Worm (Caenorhabditis elegans): Measurements from ENCODE around the gene clh-6.

The clh-6 gene

DNA sequence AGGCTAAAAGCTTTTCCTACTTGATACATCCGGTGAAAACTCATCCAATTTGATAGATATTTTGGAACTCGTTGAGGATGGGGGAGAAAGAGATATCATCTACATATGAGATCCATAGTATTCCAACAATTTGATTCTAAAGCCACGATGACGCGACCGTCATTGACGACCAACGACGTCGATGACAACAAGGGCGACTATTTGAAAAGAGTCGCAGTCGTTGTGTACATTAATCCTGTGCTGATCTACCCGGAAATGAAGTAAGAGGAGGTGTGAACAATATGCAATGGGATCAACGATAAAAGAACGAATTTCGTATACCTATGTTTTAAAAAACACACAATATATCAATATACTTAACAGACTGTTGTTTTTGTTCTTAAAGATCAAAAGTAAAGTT, 35.0 kb downstream of the clh-6 start:
- no peak for TF ChIP-seq K12H6.12 (tag; optimal IDR thresholded peaks at IDR 0.05)
- no peak for TF ChIP-seq D2030.7 (GFP tag; IDR thresholded peaks at IDR 0.05)
- TF ChIP-seq cebp-1 (GFP tag; IDR thresholded peaks at IDR 0.05) = no peak
- TF ChIP-seq cebp-1 (tag; optimal IDR thresholded peaks at IDR 0.05) = no peak
- no peak for TF ChIP-seq ets-4 (GFP tag; optimal IDR thresholded peaks at IDR 0.05)
- no peak for TF ChIP-seq B0261.1 (tag; optimal IDR thresholded peaks at IDR 0.05)
- TF ChIP-seq madf-8 (GFP tag; conservative IDR thresholded peaks at IDR 0.05) = no peak
- TF ChIP-seq Y56A3A.18 (GFP tag; IDR thresholded peaks at IDR 0.05) = no peak
- no peak for TF ChIP-seq lir-1 (GFP tag; conservative IDR thresholded peaks at IDR 0.05)
- TF ChIP-seq nhr-90 (tag; optimal IDR thresholded peaks at IDR 0.05) = no peak
- TF ChIP-seq F52B5.7 (tag; optimal IDR thresholded peaks at IDR 0.05) = no peak
- TF ChIP-seq ceh-40 (GFP tag; IDR thresholded peaks at IDR 0.05) = no peak

DNA sequence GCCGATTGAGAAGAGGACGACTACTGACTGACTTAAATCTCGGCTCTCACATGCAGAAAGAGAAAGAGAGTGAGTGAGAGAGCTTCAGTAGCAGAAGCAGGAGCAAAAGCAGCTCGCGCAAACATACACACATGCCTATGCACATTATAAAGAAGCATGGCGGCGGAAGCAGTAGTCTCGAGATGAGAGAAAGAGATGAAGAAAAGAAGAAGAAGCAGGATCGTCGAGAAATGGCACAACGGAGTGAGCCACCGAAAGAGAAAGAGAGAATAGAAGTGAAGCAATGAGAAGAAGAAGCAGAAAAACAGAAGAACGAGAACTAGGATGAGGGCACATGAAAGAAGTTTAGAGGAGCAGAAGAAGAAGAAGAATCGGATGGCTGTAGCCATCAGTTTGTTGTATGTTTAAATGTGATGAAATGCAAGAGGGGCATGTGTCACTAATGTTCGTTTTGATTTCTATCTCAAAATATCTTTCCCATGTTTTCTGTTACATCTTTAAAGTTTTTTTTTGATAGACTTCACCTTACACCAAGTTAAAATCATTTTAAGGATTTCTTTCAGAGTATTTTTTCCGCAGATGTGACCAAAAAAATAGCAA, 36.2 kb downstream of the clh-6 start:
- TF ChIP-seq zfh-2 (GFP tag; conservative IDR thresholded peaks at IDR 0.05) = peak; percentile 74
- peak; percentile 66 for TF ChIP-seq K12H6.12 (tag; optimal IDR thresholded peaks at IDR 0.05)
- 0 out of 2 replicates have a peak, but pooled peaks have one; percentile 20 for TF ChIP-seq egrh-3 (GFP tag; IDR thresholded peaks at IDR 0.05)
- TF ChIP-seq F57C9.4 (tag; optimal IDR thresholded peaks at IDR 0.05) = no peak
- peak; percentile 12 for TF ChIP-seq ceh-27 (GFP tag; optimal IDR thresholded peaks at IDR 0.05)
- no peak for TF ChIP-seq gei-17 (GFP tag; optimal IDR thresholded peaks at IDR 0.05)
- TF ChIP-seq tlf-1 (GFP tag; optimal IDR thresholded peaks at IDR 0.05) = no peak
- no peak for TF ChIP-seq let-526 (GFP tag; IDR thresholded peaks at IDR 0.05)
- no peak for TF ChIP-seq lin-40 (tag; optimal IDR thresholded peaks at IDR 0.05)
- TF ChIP-seq attf-5 (GFP tag; optimal IDR thresholded peaks at IDR 0.05) = peak; percentile 30
- no peak for TF ChIP-seq ztf-28 (GFP tag; IDR thresholded peaks at IDR 0.05)
- no peak for TF ChIP-seq ceh-100 (GFP tag; IDR thresholded peaks at IDR 0.05)
- TF ChIP-seq hmg-1.2 (GFP tag; IDR thresholded peaks at IDR 0.05) = peak; percentile 26; the same call in 1 of the 2 replicates
- TF ChIP-seq K11D2.4 (GFP tag; IDR thresholded peaks at IDR 0.05) = no peak
- no peak for TF ChIP-seq cebp-1 (GFP tag; IDR thresholded peaks at IDR 0.05)
- peak; percentile 54 for TF ChIP-seq cebp-1 (tag; optimal IDR thresholded peaks at IDR 0.05)
- no peak for TF ChIP-seq ztf-3 (GFP tag; optimal IDR thresholded peaks at IDR 0.05)
- TF ChIP-seq hlh-26 (GFP tag; conservative IDR thresholded peaks at IDR 0.05) = no peak
- TF ChIP-seq rcor-1 (GFP tag; IDR thresholded peaks at IDR 0.05) = 0 out of 2 replicates have a peak, but pooled peaks have one; percentile 7
- TF ChIP-seq nhr-179 (tag; optimal IDR thresholded peaks at IDR 0.05) = no peak
- TF ChIP-seq snpc-4 (GFP tag; optimal IDR thresholded peaks at IDR 0.05) = no peak
- no peak for TF ChIP-seq snpc-4 (tag; optimal IDR thresholded peaks at IDR 0.05)

DNA sequence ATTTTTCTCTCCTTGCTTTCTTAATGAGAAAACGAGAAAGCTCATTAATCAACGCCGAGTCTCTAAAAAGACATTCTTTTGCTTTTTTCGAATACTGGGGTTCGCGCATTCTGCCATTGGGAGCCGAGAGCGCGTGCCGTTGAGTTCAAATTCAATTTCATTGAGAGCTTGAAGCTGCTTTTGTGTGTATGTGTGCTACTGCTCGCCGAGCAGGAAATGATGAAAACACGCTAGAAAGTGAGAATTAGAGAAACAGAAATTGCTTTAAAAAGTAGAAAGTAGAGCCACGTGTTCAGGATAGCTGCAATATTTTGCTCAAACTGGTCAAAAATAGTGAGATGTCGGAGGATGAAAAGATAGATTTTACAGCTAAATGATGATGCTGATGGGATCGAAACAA, 37.5 kb downstream of the clh-6 start:
- TF ChIP-seq B0336.3 (GFP tag; IDR thresholded peaks at IDR 0.05) = no peak
- no peak for TF ChIP-seq egrh-3 (GFP tag; IDR thresholded peaks at IDR 0.05)
- TF ChIP-seq zfh-2 (GFP tag; conservative IDR thresholded peaks at IDR 0.05) = peak; percentile 29; the same call in 1 of the 2 replicates
- no peak for TF ChIP-seq ztf-25 (GFP tag; IDR thresholded peaks at IDR 0.05)
- TF ChIP-seq hsf-1 (GFP tag; IDR thresholded peaks at IDR 0.05) = no peak
- TF ChIP-seq K12H6.12 (tag; optimal IDR thresholded peaks at IDR 0.05) = peak; percentile 28
- no peak for TF ChIP-seq ztf-26 (tag; optimal IDR thresholded peaks at IDR 0.05)
- no peak for TF ChIP-seq hmg-20 (GFP tag; IDR thresholded peaks at IDR 0.05)
- peak; percentile 15 for TF ChIP-seq chd-7 (tag; optimal IDR thresholded peaks at IDR 0.05)
- TF ChIP-seq aptf-2 (GFP tag; conservative IDR thresholded peaks at IDR 0.05) = no peak
- TF ChIP-seq dpff-1 (tag; optimal IDR thresholded peaks at IDR 0.05) = no peak
- no peak for TF ChIP-seq snpc-3.4 (tag; optimal IDR thresholded peaks at IDR 0.05)

Measured in whole organism, young adult.